Worm (Caenorhabditis elegans) whole organism, L4/young adult: ENCODE data around the gene msa-1.

Source experiments
- W03F9.2 ChIP-seq: fragments of 150-350 bp; optimal IDR thresholded peaks from 2 replicates; lab custom pipeline; 2014; ENCODE audit warnings: missing biosample characterization, missing genetic modification characterization
- dao-5 ChIP-seq: sonication (generic microtip); optimal IDR thresholded peaks from 2 replicates; lab custom pipeline; 2016; ENCODE audit warnings: missing genotype, missing genetic modification characterization, moderate library complexity, missing compliant biosample characterization
- him-1 ChIP-seq: sonication (generic microtip); optimal IDR thresholded peaks from 2 replicates; lab custom pipeline; 2016; ENCODE audit warnings: missing genotype, missing genetic modification reagents, missing genetic modification characterization, missing compliant biosample characterization

ce11 chrIV:9093932-9094331 is 5.5 kb downstream of the msa-1 start, which contains the start of gene lpl-1:
- no peak for TF ChIP-seq him-1 (tag; lab: Kevin White, UChicago)
- TF ChIP-seq W03F9.2 (tag; lab: Kevin White, UChicago): no peak
- no peak for TF ChIP-seq dao-5 (tag; lab: Kevin White, UChicago)
